Fruit fly (Drosophila melanogaster) whole organism, prepupa: ENCODE results near the gene CG34290.
A peak's percentile ranks its signal among the peaks of the same experiment; 100 is the strongest.

Experiments
- Blimp-1 ChIP-seq: fragments of 200-800 bp; sonication (Bioruptor generic); optimal IDR thresholded peaks from 3 replicates; lab custom pipeline; 2017; ENCODE audit warnings: missing biosample characterization, missing genetic modification characterization, mild to moderate bottlenecking, moderate library complexity, missing genetic modification reagents
- CG10631 ChIP-seq: fragments of 200-800 bp; sonication (Bioruptor generic); optimal IDR thresholded peaks from 2 replicates; lab custom pipeline; 2016; ENCODE audit warnings: missing biosample characterization, missing genetic modification characterization
- CG11294 ChIP-seq: fragments of 200-800 bp; sonication (Bioruptor generic); IDR thresholded peaks from 2 replicates; pipeline ENCODE4 v1.3.6; 2022; ENCODE audit warnings: missing biosample characterization, missing genetic modification characterization
- CG15336 ChIP-seq: fragments of 200-800 bp; sonication (Bioruptor generic); IDR thresholded peaks from 2 replicates; pipeline ENCODE4 v1.3.6; 2022; ENCODE audit warnings: missing biosample characterization, missing genetic modification characterization
- CG1621 ChIP-seq: fragments of 200-800 bp; sonication (Bioruptor generic); optimal IDR thresholded peaks from 3 replicates; lab custom pipeline; 2018; ENCODE audit warnings: missing biosample characterization, mild to moderate bottlenecking, missing genetic modification characterization
- CG16779 ChIP-seq: fragments of 200-800 bp; sonication (Bioruptor generic); optimal IDR thresholded peaks from 3 replicates; lab custom pipeline; 2017; ENCODE audit warnings: missing biosample characterization, mild to moderate bottlenecking, missing genetic modification characterization
- CG3032 ChIP-seq: fragments of 200-800 bp; optimal IDR thresholded peaks from 2 replicates; lab custom pipeline; 2019; ENCODE audit warnings: missing biosample characterization, mild to moderate bottlenecking, missing genetic modification characterization, moderate library complexity
- CG32006 ChIP-seq: fragments of 200-800 bp; sonication (Bioruptor generic); optimal IDR thresholded peaks from 3 replicates; lab custom pipeline; 2017; ENCODE audit warnings: missing biosample characterization, mild to moderate bottlenecking, missing genetic modification characterization
- CG34406 ChIP-seq: fragments of 200-800 bp; sonication (Bioruptor generic); optimal IDR thresholded peaks from 3 replicates; lab custom pipeline; 2016; ENCODE audit warnings: missing biosample characterization, missing genetic modification characterization
- CG3919 ChIP-seq: fragments of 200-800 bp; sonication (Bioruptor generic); optimal IDR thresholded peaks from 3 replicates; lab custom pipeline; 2016; ENCODE audit warnings: missing biosample characterization, missing genetic modification characterization
- CG4318 ChIP-seq: fragments of 200-800 bp; sonication (Bioruptor generic); optimal IDR thresholded peaks from 3 replicates; lab custom pipeline; 2017; ENCODE audit warnings: missing biosample characterization, mild to moderate bottlenecking, missing genetic modification characterization
- CG6163 ChIP-seq: fragments of 200-800 bp; sonication (Bioruptor generic); IDR thresholded peaks from 3 replicates; pipeline ENCODE4 v1.3.6; 2022; ENCODE audit warnings: missing biosample characterization, missing genetic modification characterization
- CG6792 ChIP-seq: fragments of 200-800 bp; sonication (Bioruptor generic); optimal IDR thresholded peaks from 3 replicates; lab custom pipeline; 2016; ENCODE audit warnings: missing biosample characterization, missing genetic modification characterization
- CG6854 ChIP-seq: fragments of 200-800 bp; sonication (Bioruptor generic); optimal IDR thresholded peaks from 2 replicates; lab custom pipeline; 2017; ENCODE audit warnings: missing biosample characterization, mild to moderate bottlenecking, missing genetic modification characterization
- CG8119 ChIP-seq: fragments of 200-800 bp; sonication (Bioruptor generic); IDR thresholded peaks from 3 replicates; pipeline ENCODE4 v1.3.6; 2022; ENCODE audit warnings: missing biosample characterization, missing genetic modification characterization
- CG8319 ChIP-seq: fragments of 200-800 bp; sonication (Bioruptor generic); optimal IDR thresholded peaks from 3 replicates; lab custom pipeline; 2016; ENCODE audit warnings: missing biosample characterization, missing genetic modification characterization
- CG8632 ChIP-seq: fragments of 200-800 bp; sonication (Bioruptor generic); optimal IDR thresholded peaks from 3 replicates; lab custom pipeline; 2016; ENCODE audit warnings: missing biosample characterization, missing genetic modification characterization
- Eip78C ChIP-seq: fragments of 200-800 bp; sonication (Bioruptor generic); peaks from one replicate; lab custom pipeline; 2016; ENCODE audit warnings: missing biosample characterization, missing genetic modification characterization
- Eip93F ChIP-seq: fragments of 200-800 bp; sonication (Bioruptor generic); optimal IDR thresholded peaks from 2 replicates; lab custom pipeline; 2016; ENCODE audit warnings: missing biosample characterization, mild to moderate bottlenecking, missing genetic modification characterization
- Ets21C ChIP-seq: fragments of 200-800 bp; sonication (Bioruptor generic); optimal IDR thresholded peaks from 3 replicates; lab custom pipeline; 2016; ENCODE audit warnings: missing biosample characterization, missing genetic modification characterization
- Gug ChIP-seq: fragments of 200-800 bp; sonication (Bioruptor generic); IDR thresholded peaks from 2 replicates; pipeline ENCODE4 v1.3.6; 2022; ENCODE audit warnings: missing biosample characterization, missing genetic modification characterization
- Hr38 ChIP-seq: sonication (Bioruptor generic); optimal IDR thresholded peaks from 2 replicates; lab custom pipeline; 2016; ENCODE audit warnings: missing biosample characterization, missing genetic modification characterization
- Hr39 ChIP-seq: fragments of 200-800 bp; sonication (Bioruptor generic); optimal IDR thresholded peaks from 2 replicates; lab custom pipeline; 2016; ENCODE audit warnings: missing biosample characterization, missing genetic modification characterization
- Hr4 ChIP-seq: fragments of 200-800 bp; sonication (Bioruptor generic); optimal IDR thresholded peaks from 3 replicates; lab custom pipeline; 2016; ENCODE audit warnings: missing biosample characterization, missing genetic modification characterization
- Lpt ChIP-seq: fragments of 200-800 bp; sonication (Bioruptor generic); optimal IDR thresholded peaks from 3 replicates; lab custom pipeline; 2016; ENCODE audit warnings: missing biosample characterization, missing genetic modification characterization
- Met ChIP-seq: fragments of 200-800 bp; sonication (Bioruptor generic); optimal IDR thresholded peaks from 3 replicates; lab custom pipeline; 2016; ENCODE audit warnings: missing biosample characterization, missing genetic modification characterization
- OdsH ChIP-seq: fragments of 200-800 bp; sonication (Bioruptor generic); optimal IDR thresholded peaks from 3 replicates; lab custom pipeline; 2016; ENCODE audit warnings: missing biosample characterization, missing genetic modification characterization
- Smox ChIP-seq: fragments of 200-800 bp; sonication (Bioruptor generic); optimal IDR thresholded peaks from 3 replicates; lab custom pipeline; 2016; ENCODE audit warnings: missing biosample characterization, missing genetic modification characterization
- Sox102F ChIP-seq: fragments of 200-800 bp; sonication (Bioruptor generic); optimal IDR thresholded peaks from 2 replicates; lab custom pipeline; 2016; ENCODE audit warnings: missing biosample characterization, mild to moderate bottlenecking, missing genetic modification characterization
- Sox14 ChIP-seq: fragments of 200-800 bp; sonication (Bioruptor generic); optimal IDR thresholded peaks from 3 replicates; lab custom pipeline; 2016; ENCODE audit warnings: missing biosample characterization, missing genetic modification characterization
- Sox15 ChIP-seq: fragments of 200-800 bp; sonication (Bioruptor generic); optimal IDR thresholded peaks from 3 replicates; lab custom pipeline; 2016; ENCODE audit warnings: missing biosample characterization, missing genetic modification characterization
- achi ChIP-seq: fragments of 200-800 bp; sonication (Bioruptor generic); optimal IDR thresholded peaks from 3 replicates; lab custom pipeline; 2016; ENCODE audit warnings: missing biosample characterization, missing genetic modification characterization
- acj6 ChIP-seq: fragments of 200-800 bp; sonication (Bioruptor generic); optimal IDR thresholded peaks from 3 replicates; lab custom pipeline; 2016; ENCODE audit warnings: missing biosample characterization, missing genetic modification characterization
- cyc ChIP-seq: fragments of 200-800 bp; sonication (Bioruptor generic); optimal IDR thresholded peaks from 3 replicates; lab custom pipeline; 2016; ENCODE audit warnings: missing biosample characterization, missing genetic modification characterization
- dsx ChIP-seq: fragments of 200-800 bp; optimal IDR thresholded peaks from 3 replicates; lab custom pipeline; 2019; ENCODE audit warnings: missing biosample characterization, mild to moderate bottlenecking, missing genetic modification characterization, moderate library complexity; ENCODE audit not compliant: poor library complexity, severe bottlenecking
- eg ChIP-seq: fragments of 200-800 bp; sonication (Bioruptor generic); IDR thresholded peaks from 3 replicates; pipeline ENCODE4 v1.3.6; 2022; ENCODE audit warnings: missing biosample characterization, missing genetic modification characterization
- esn ChIP-seq: fragments of 200-800 bp; sonication (Bioruptor generic); optimal IDR thresholded peaks from 2 replicates; lab custom pipeline; 2016; ENCODE audit warnings: missing biosample characterization, mild to moderate bottlenecking, missing genetic modification characterization, moderate library complexity
- fd85E ChIP-seq: fragments of 200-800 bp; sonication (Bioruptor generic); optimal IDR thresholded peaks from 3 replicates; lab custom pipeline; 2016; ENCODE audit warnings: missing biosample characterization, missing genetic modification characterization
- lz ChIP-seq: fragments of 200-800 bp; sonication (Bioruptor generic); optimal IDR thresholded peaks from 3 replicates; lab custom pipeline; 2016; ENCODE audit warnings: missing biosample characterization, missing genetic modification characterization
- pdm3 ChIP-seq: fragments of 200-800 bp; sonication (Bioruptor generic); optimal IDR thresholded peaks from 3 replicates; lab custom pipeline; 2016; ENCODE audit warnings: missing biosample characterization, missing genetic modification characterization
- spab ChIP-seq: fragments of 200-800 bp; sonication (Bioruptor generic); optimal IDR thresholded peaks from 2 replicates; lab custom pipeline; 2017; ENCODE audit warnings: missing biosample characterization, mild to moderate bottlenecking, missing genetic modification characterization, missing genetic modification reagents
- ss ChIP-seq, 2 experiments: fragments of 200-800 bp; sonication (Bioruptor generic); optimal IDR thresholded peaks; 2 replicates in 1 of 2; 3 replicates in 1 of 2; lab custom pipeline; 2017 to 2018; ENCODE audit warnings: mild to moderate bottlenecking in 2 of 2, missing biosample characterization in 2 of 2, missing genetic modification characterization in 2 of 2, moderate library complexity in 1 of 2
- svp ChIP-seq: fragments of 200-800 bp; sonication (Bioruptor generic); peaks from one replicate; lab custom pipeline; 2016; ENCODE audit warnings: missing biosample characterization, missing genetic modification characterization
- vri ChIP-seq: fragments of 200-800 bp; sonication (Bioruptor generic); optimal IDR thresholded peaks from 3 replicates; lab custom pipeline; 2016; ENCODE audit warnings: missing biosample characterization, mild to moderate bottlenecking, missing genetic modification characterization

CG34290 gene

DNA sequence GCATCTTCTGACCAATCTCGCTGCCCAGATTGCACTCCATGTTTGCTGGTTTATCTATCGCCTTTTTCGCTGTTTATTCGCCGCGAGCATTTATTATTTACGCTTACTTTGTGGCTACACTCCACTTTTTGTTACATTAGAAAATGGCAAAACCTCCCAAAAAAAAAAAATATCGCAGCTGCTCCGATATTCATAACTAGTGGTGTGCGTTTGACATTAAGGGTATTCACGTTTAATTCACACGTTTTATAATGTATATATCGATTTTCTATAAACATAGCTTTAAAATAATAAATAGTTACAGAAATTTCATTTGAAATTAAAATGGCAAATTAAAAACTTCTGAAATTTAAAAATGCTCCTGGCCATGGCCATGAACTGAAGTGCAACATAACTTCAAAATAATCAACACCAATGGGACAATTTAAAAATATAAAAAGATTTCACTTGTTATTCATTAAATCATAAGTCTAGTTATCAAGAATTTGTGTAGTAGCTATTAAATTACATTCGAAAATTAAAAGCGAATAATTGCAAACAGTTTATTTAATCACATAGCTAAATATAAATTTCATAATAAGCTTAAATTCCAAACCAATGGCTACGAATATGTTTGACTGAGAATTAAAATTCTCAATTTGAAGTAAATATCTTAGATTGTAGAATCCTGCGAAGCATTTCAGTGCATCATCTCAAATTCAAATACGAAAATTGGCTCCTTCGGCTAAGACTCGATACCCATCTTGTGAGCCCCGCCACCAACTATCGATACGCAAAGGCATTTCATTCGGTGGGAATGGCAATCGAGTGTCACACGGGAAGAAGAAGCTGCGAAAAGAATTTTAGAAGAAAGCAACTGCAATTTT, 28.8 kb upstream of the CG34290 start, which contains the start of the genes Nab2 and BRWD3 (continued):
- TF ChIP-seq CG32006 (GFP tag; lab: Kevin White, UChicago) (no peak), Hr38 (GFP tag; lab: Kevin White, UChicago) (no peak), CG6792 (peak; percentile 40), achi (GFP tag; lab: Kevin White, UChicago) (no peak), CG16779 (tag; lab: Kevin White, UChicago) (no peak), Sox15 (GFP tag; lab: Kevin White, UChicago) (peak; percentile 27), Smox (GFP tag; lab: Kevin White, UChicago) (no peak), CG6854 (no peak), CG8119 (GFP tag; lab: Robert Waterston, UW) (no peak), acj6 (GFP tag; lab: Kevin White, UChicago) (no peak), Ets21C (GFP tag; lab: Kevin White, UChicago) (peak; percentile 21), lz (GFP tag; lab: Kevin White, UChicago) (peak; percentile 54), Eip93F (GFP tag; lab: Kevin White, UChicago) (no peak), CG11294 (GFP tag; lab: Robert Waterston, UW) (no peak)
- TF ChIP-seq, all 60 proteins: peak for 14

DNA sequence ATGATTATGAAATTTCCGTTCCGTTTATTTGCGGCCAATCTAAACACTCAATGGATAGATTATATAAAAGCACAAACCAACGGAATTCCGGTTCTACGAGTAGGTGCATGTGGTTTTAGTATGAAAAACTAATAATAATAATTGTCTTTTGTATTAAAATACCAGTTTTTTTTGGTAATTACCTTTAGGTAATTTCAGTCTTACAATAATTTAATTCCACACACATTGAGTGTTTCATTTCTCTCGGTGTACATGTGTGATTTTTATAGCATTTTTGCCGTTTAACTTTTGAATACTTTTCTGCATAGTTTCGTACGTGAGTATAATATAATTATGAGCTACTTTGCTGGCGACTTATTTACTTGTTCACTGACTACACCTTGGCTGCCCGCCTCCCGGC, 13.4 kb upstream of the CG34290 start:
- TF ChIP-seq acj6 (GFP tag; lab: Kevin White, UChicago) = peak; percentile 10
- TF ChIP-seq Ets21C (GFP tag; lab: Kevin White, UChicago) = no peak
- TF ChIP-seq CG10631 (GFP tag; lab: Kevin White, UChicago) = no peak
- no peak for TF ChIP-seq CG11294 (GFP tag; lab: Robert Waterston, UW)
- TF ChIP-seq pdm3 (GFP tag; lab: Kevin White, UChicago) = no peak
- TF ChIP-seq Smox (GFP tag; lab: Kevin White, UChicago) = no peak
- TF ChIP-seq spab (GFP tag; lab: Kevin White, UChicago) = no peak
- no peak for TF ChIP-seq CG8319 (GFP tag; lab: Kevin White, UChicago)
- no peak for TF ChIP-seq CG4318 (GFP tag; lab: Kevin White, UChicago)
- no peak for TF ChIP-seq CG6792
- TF ChIP-seq dsx (GFP tag; lab: Kevin White, UChicago) = no peak
- no peak for TF ChIP-seq Sox102F (GFP tag; lab: Kevin White, UChicago)
- TF ChIP-seq CG6854 = no peak
- TF ChIP-seq Eip78C (GFP tag; lab: Kevin White, UChicago) = no peak
- no peak for TF ChIP-seq CG1621 (tag; lab: Kevin White, UChicago)
- TF ChIP-seq ss (GFP tag; optimal IDR thresholded peaks at IDR 0.05; lab: Kevin White, UChicago) = no peak
- no peak for TF ChIP-seq CG16779 (tag; lab: Kevin White, UChicago)
- TF ChIP-seq achi (GFP tag; lab: Kevin White, UChicago) = no peak
- no peak for TF ChIP-seq CG8632 (GFP tag; lab: Kevin White, UChicago)
- TF ChIP-seq Hr4 = peak; percentile 40
- no peak for TF ChIP-seq Lpt (GFP tag; lab: Kevin White, UChicago)
- TF ChIP-seq Hr39 (GFP tag; lab: Kevin White, UChicago) = no peak
- no peak for TF ChIP-seq Met
- peak; percentile 47; the same call in 1 of the 3 replicates for TF ChIP-seq eg
- TF ChIP-seq CG3919 (GFP tag; lab: Kevin White, UChicago) = no peak
- no peak for TF ChIP-seq Blimp-1
- no peak for TF ChIP-seq Gug (GFP tag; lab: Robert Waterston, UW)
- TF ChIP-seq CG6163 = no peak
- no peak for TF ChIP-seq vri (GFP tag; lab: Kevin White, UChicago)
- TF ChIP-seq fd85E = no peak
- TF ChIP-seq OdsH = no peak
- no peak for TF ChIP-seq lz (GFP tag; lab: Kevin White, UChicago)
- no peak for TF ChIP-seq CG3032 (tag; lab: Kevin White, UChicago)
- TF ChIP-seq CG32006 (GFP tag; lab: Kevin White, UChicago) = peak; percentile 37
- TF ChIP-seq cyc (GFP tag; lab: Kevin White, UChicago) = no peak
- no peak for TF ChIP-seq esn
- TF ChIP-seq CG15336 (GFP tag; lab: Robert Waterston, UW) = 0 out of 2 replicates have a peak, but pooled peaks have one; percentile 37
- TF ChIP-seq svp (GFP tag; lab: Kevin White, UChicago) = no peak
- TF ChIP-seq Sox15 (GFP tag; lab: Kevin White, UChicago) = no peak
- no peak for TF ChIP-seq Sox14 (GFP tag; lab: Kevin White, UChicago)
- no peak for TF ChIP-seq CG34406 (GFP tag; lab: Kevin White, UChicago)
- TF ChIP-seq Eip93F (GFP tag; lab: Kevin White, UChicago) = no peak
